Fruit fly (Drosophila melanogaster) whole organism, adult: Measurements from ENCODE around the gene galene.
A peak's percentile ranks its signal among the peaks of the same experiment; 100 is the strongest.

Source experiments
- CG11617 ChIP-seq: fragments of 200-800 bp; sonication (Bioruptor generic); optimal IDR thresholded peaks from 2 replicates; lab custom pipeline; 2017; ENCODE audit warnings: mild to moderate bottlenecking, missing biosample characterization, missing genetic modification reagents, missing genetic modification characterization
- CG12768 ChIP-seq: fragments of 200-800 bp; sonication (Bioruptor generic); optimal IDR thresholded peaks from 2 replicates; lab custom pipeline; 2017; ENCODE audit warnings: missing biosample characterization, missing genetic modification characterization, mild to moderate bottlenecking, moderate library complexity, missing genetic modification reagents
- CG14711 ChIP-seq: fragments of 200-800 bp; sonication (Bioruptor generic); optimal IDR thresholded peaks from 2 replicates; lab custom pipeline; 2018; ENCODE audit warnings: missing biosample characterization, mild to moderate bottlenecking, missing genetic modification characterization, moderate library complexity
- CG1620 ChIP-seq: fragments of 200-800 bp; sonication (Bioruptor generic); optimal IDR thresholded peaks from 2 replicates; lab custom pipeline; 2016; ENCODE audit warnings: missing biosample characterization, missing genetic modification characterization
- CG33017 ChIP-seq: fragments of 200-800 bp; sonication (Bioruptor generic); optimal IDR thresholded peaks from 2 replicates; lab custom pipeline; 2018; ENCODE audit warnings: missing biosample characterization, mild to moderate bottlenecking, missing genetic modification characterization, moderate library complexity
- CG5204 ChIP-seq: fragments of 200-800 bp; sonication (Bioruptor generic); optimal IDR thresholded peaks from 2 replicates; lab custom pipeline; 2016; ENCODE audit warnings: missing biosample characterization, missing genetic modification characterization
- CG7045 ChIP-seq: fragments of 200-800 bp; sonication (Bioruptor generic); optimal IDR thresholded peaks from 2 replicates; lab custom pipeline; 2017; ENCODE audit warnings: missing biosample characterization, mild to moderate bottlenecking, missing genetic modification characterization
- Clk ChIP-seq: fragments of 200-800 bp; sonication (Bioruptor generic); optimal IDR thresholded peaks from 2 replicates; lab custom pipeline; 2017; ENCODE audit warnings: missing biosample characterization, missing genetic modification characterization
- Crg-1 ChIP-seq: fragments of 200-800 bp; sonication (Bioruptor generic); optimal IDR thresholded peaks from 2 replicates; lab custom pipeline; 2016; ENCODE audit warnings: missing biosample characterization, missing genetic modification characterization
- Hr96 ChIP-seq: fragments of 200-800 bp; sonication (Bioruptor generic); optimal IDR thresholded peaks from 2 replicates; lab custom pipeline; 2016; ENCODE audit warnings: missing biosample characterization, missing genetic modification characterization
- Mnt ChIP-seq: fragments of 200-800 bp; sonication (Bioruptor generic); optimal IDR thresholded peaks from 2 replicates; lab custom pipeline; 2016; ENCODE audit warnings: missing biosample characterization, mild to moderate bottlenecking, missing genetic modification characterization
- bab1 ChIP-seq: fragments of 200-800 bp; sonication (Bioruptor generic); optimal IDR thresholded peaks from 3 replicates; lab custom pipeline; 2019; ENCODE audit warnings: missing biosample characterization, mild to moderate bottlenecking, missing genetic modification characterization, moderate library complexity
- cic ChIP-seq: fragments of 200-800 bp; sonication (Bioruptor generic); optimal IDR thresholded peaks from 2 replicates; lab custom pipeline; 2017; ENCODE audit warnings: missing biosample characterization, mild to moderate bottlenecking, missing genetic modification characterization, moderate library complexity
- cnc ChIP-seq, 2 experiments: fragments of >200 bp; optimal IDR thresholded peaks; 2 replicates each; lab custom pipeline; 2017
- kay ChIP-seq: fragments of 200-800 bp; sonication (Bioruptor generic); peaks from one replicate; lab custom pipeline; 2016; ENCODE audit warnings: missing biosample characterization, missing genetic modification characterization, borderline replicate concordance
- ovo ChIP-seq: fragments of 200-800 bp; sonication (Bioruptor generic); optimal IDR thresholded peaks from 2 replicates; lab custom pipeline; 2016; ENCODE audit warnings: missing biosample characterization, missing genetic modification characterization
- pad ChIP-seq: fragments of 200-800 bp; sonication (Bioruptor generic); optimal IDR thresholded peaks from 3 replicates; lab custom pipeline; 2017; ENCODE audit warnings: missing biosample characterization, missing genetic modification characterization, mild to moderate bottlenecking, moderate library complexity, missing genetic modification reagents
- tj ChIP-seq: fragments of 200-800 bp; sonication (Bioruptor generic); optimal IDR thresholded peaks from 3 replicates; lab custom pipeline; 2017; ENCODE audit warnings: missing biosample characterization, mild to moderate bottlenecking, missing genetic modification characterization, moderate library complexity
- toe ChIP-seq: fragments of 200-800 bp; sonication (Bioruptor generic); optimal IDR thresholded peaks from 2 replicates; lab custom pipeline; 2016; ENCODE audit warnings: missing biosample characterization, missing genetic modification characterization

galene gene

DNA sequence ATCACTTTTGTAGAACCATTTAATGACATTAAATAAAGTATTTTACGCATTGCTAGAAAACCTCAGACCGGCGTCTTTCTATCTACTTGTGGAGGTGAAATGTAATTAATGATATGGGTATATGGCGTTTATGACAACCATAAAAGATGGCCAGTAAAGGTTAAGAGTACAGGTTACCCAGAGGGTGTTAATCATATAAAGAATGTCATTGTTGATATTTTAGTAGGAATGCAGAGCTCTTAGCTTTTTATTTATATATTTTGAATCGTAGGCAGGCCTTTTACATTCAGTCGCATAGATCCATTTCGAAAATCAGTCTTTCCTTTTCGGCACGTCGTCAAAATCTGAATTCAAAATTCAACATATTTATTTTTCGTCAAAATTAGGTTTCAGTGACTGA is 14.9 kb downstream of the galene start, which contains the start of gene Bfc:
Gene Bfc, plus strand, starts transcription at position 301 of the 400 bp plus-strand sequence.
- TF ChIP-seq CG1620 (GFP tag; lab: Kevin White, UChicago), result no peak

DNA sequence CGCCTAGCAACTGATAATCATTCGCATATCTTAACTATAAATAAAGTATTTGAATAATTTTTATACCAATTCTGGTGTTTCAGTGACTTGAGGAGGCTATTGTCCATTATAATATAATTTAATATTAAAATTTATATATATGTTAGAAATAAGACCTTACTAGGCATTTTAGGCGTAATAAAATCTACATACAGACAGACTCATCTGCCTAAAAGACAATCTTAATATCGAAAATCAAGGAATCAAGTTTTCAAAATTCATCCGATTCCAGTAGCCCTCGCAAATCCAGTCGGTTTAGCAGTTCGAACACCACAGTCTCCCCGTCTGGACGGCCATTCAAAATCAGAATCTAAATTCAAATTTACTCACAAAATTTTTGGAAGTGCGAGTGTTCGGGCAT is 16.2 kb downstream of the galene start, which contains the start of the genes CG9130 and CG9133:
Gene CG9130, plus strand, starts transcription at position 301 of the 400 bp plus-strand sequence.
Gene CG9133, plus strand, starts transcription at position 301 of the 400 bp plus-strand sequence.
- no peak for TF ChIP-seq Clk (GFP tag; lab: Kevin White, UChicago)
- TF ChIP-seq CG14711 (tag; lab: Kevin White, UChicago), result no peak
- TF ChIP-seq ovo (GFP tag; lab: Kevin White, UChicago), result no peak

DNA sequence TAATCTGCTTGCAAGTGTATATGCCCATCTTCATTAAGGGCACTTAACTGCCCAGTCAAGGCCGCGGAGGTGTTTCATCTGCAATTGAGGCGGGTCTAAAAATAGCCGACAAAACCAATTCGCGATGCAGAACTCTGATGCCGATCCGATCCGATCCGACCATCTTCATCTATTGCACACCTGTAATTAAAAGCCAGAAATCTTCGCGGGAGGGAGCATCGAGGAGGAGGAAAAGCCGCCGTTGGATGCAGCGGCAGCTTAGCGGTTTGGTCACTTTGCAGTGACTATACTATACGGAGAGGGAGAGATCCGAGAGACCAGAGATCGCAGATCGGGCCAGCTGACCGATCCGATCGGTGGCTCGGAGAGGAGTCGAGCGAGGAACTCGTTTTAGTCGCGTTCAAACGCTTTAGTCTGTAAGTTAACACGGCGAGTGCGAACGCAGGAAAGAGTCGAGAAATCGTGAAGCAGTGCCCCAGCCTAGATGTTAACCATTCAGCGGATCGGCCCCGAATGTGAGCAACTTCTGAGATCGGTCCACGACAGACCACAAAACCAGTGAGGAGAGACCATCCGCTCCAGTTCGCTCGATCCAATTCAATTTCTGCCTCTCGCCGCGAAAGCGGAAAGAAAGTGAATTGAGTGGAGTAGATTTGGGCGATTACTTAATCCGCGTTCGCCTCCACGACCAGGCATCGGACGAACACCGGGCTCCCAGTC is 20.7 kb downstream of the galene start, which contains the start of gene tfc:
Gene tfc, plus strand, starts transcription at position 389 of the 720 bp plus-strand sequence.
- TF ChIP-seq pad (GFP tag; lab: Kevin White, UChicago) (no peak), kay (no peak), Crg-1 (GFP tag; lab: Kevin White, UChicago) (no peak), tj (no peak), cnc (optimal IDR thresholded peaks at IDR 0.05; lab: Kevin White, UChicago) (no peak), CG14711 (tag; lab: Kevin White, UChicago) (no peak), Mnt (GFP tag; lab: Kevin White, UChicago) (no peak), Clk (GFP tag; lab: Kevin White, UChicago) (no peak), CG12768 (no peak)

DNA sequence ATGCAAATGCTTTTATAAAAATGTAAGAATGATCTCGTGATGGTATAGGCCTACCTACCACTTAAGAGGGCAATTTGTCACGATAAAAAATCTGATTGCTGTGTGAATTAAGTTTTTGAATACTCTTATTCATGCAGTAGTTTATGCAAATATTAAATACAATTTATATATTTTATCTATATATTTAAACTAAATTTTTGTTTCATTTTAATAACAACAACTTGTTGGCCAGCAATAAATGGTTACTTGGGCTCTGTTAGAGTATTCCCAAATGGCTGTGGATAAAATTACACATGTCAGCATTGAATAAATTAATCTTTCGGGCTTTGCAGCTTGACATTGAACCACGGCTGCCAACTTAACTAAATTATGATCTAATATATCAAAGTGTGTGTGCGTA is 23.0 kb downstream of the galene start:
- TF ChIP-seq CG11617 (GFP tag; lab: Kevin White, UChicago) (no peak), bab1 (GFP tag; lab: Kevin White, UChicago) (no peak), Hr96 (GFP tag; lab: Kevin White, UChicago) (no peak), CG14711 (tag; lab: Kevin White, UChicago) (no peak), cnc (optimal IDR thresholded peaks at IDR 0.05; lab: Kevin White, UChicago) (no peak), Mnt (GFP tag; lab: Kevin White, UChicago) (no peak), cic (GFP tag; lab: Kevin White, UChicago) (no peak), CG7045 (GFP tag; lab: Kevin White, UChicago) (no peak), kay (no peak), CG1620 (GFP tag; lab: Kevin White, UChicago) (no peak), toe (GFP tag; lab: Kevin White, UChicago) (no peak), tj (no peak)

DNA sequence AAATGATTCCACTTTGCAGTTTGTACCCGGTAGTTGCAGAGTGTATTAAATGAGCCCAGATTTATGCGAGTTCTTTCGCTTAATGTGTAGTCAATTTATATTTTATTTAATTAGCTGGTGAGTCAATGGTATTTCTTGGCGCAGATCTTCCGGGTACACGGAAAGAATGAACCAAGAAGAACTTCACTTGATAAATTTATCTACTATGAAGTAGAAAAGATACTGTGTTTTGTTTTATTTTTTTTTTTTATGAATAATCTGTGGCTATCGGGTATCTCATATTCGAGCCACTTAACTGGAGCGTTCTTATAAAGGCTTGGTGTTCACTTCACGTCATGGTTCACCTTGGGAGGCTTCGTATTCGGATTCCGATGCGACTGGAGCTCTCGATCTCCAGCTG is 29.5 kb downstream of the galene start:
- no peak for TF ChIP-seq cnc (optimal IDR thresholded peaks at IDR 0.05; lab: Kevin White, UChicago)
- no peak for TF ChIP-seq CG14711 (tag; lab: Kevin White, UChicago)
- no peak for TF ChIP-seq tj
- no peak for TF ChIP-seq CG12768
- TF ChIP-seq CG5204 (GFP tag; lab: Kevin White, UChicago), result no peak
- TF ChIP-seq Clk (GFP tag; lab: Kevin White, UChicago), result no peak
- TF ChIP-seq Crg-1 (GFP tag; lab: Kevin White, UChicago), result no peak
- TF ChIP-seq pad (GFP tag; lab: Kevin White, UChicago), result no peak
- TF ChIP-seq CG7045 (GFP tag; lab: Kevin White, UChicago), result no peak
- no peak for TF ChIP-seq kay
- TF ChIP-seq toe (GFP tag; lab: Kevin White, UChicago), result no peak
- TF ChIP-seq Hr96 (GFP tag; lab: Kevin White, UChicago), result no peak

DNA sequence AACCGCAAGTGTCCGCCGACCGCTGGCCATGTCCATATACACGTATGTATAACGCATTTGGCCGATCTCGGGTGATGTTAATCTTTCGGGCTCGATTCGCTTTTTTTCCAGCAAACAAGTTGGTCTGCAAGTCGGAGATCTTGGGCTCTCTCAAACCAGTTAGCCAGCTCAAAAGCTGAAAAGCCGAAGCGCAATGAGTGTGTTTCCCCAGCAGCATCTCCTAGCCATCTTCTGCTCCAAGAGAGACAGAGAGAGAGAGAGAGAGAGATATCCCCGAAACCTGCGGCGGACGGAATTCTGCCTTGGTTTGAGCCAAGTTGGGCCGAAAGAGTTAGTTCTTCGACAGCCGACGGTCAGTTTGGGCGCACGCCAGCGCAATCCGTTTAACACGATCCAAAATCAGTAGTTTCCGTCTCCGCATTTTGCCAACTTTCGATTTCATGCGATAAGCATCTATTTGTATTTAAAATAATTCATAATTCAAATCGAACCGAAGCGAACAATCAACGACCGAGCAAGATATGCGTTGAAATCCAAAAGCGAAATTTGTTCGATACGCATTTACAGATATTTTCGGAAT is 30.0 kb downstream of the galene start:
- TF ChIP-seq Clk (GFP tag; lab: Kevin White, UChicago), result no peak
- TF ChIP-seq kay, result peak; percentile 34
- no peak for TF ChIP-seq CG1620 (GFP tag; lab: Kevin White, UChicago)
- no peak for TF ChIP-seq Hr96 (GFP tag; lab: Kevin White, UChicago)

DNA sequence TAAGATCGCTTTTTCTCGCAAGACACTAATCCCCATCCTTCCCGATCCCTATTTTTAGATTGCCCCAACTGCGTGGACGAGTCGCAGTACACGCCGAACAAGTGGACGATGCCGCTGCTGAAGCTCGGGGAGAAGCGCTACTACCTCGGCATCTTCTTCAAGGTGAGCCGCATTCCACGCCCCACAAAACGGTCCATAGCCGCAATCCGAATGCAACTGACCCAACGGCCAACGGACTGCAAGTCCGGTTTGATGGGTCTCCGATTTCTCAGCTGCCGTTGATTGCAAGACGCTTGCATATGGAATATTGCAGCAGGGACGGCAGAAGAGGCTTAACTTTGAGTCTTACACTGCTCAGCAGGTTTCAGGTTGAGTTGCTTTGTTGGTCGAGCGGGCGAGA is 33.5 kb downstream of the galene start:
- no peak for TF ChIP-seq CG14711 (tag; lab: Kevin White, UChicago)
- no peak for TF ChIP-seq Clk (GFP tag; lab: Kevin White, UChicago)
- no peak for TF ChIP-seq CG33017 (tag; lab: Kevin White, UChicago)
- TF ChIP-seq CG7045 (GFP tag; lab: Kevin White, UChicago), result no peak
- TF ChIP-seq Mnt (GFP tag; lab: Kevin White, UChicago), result no peak
- TF ChIP-seq bab1 (GFP tag; lab: Kevin White, UChicago), result no peak
- no peak for TF ChIP-seq CG11617 (GFP tag; lab: Kevin White, UChicago)
- TF ChIP-seq cic (GFP tag; lab: Kevin White, UChicago), result no peak
- TF ChIP-seq toe (GFP tag; lab: Kevin White, UChicago), result no peak
- TF ChIP-seq Hr96 (GFP tag; lab: Kevin White, UChicago), result no peak
- no peak for TF ChIP-seq tj
- no peak for TF ChIP-seq CG12768
- no peak for TF ChIP-seq pad (GFP tag; lab: Kevin White, UChicago)
- TF ChIP-seq CG1620 (GFP tag; lab: Kevin White, UChicago), result no peak
